Worm (Caenorhabditis elegans) whole organism, L2 larva: ENCODE data around the gene srsx-26.

Source experiments
- C34F6.9 ChIP-seq: fragments of 150-350 bp; optimal IDR thresholded peaks from 2 replicates; lab custom pipeline; 2014; ENCODE audit warnings: missing biosample characterization, missing genetic modification characterization
- F13H6.1 ChIP-seq: sonication (generic microtip); optimal IDR thresholded peaks from 2 replicates; lab custom pipeline; 2016; ENCODE audit warnings: missing genetic modification characterization, missing compliant biosample characterization
- R02D3.7 ChIP-seq: fragments of 150-350 bp; optimal IDR thresholded peaks from 2 replicates; lab custom pipeline; 2014; ENCODE audit warnings: missing biosample characterization, missing genetic modification characterization
- Y55F3AM.14 ChIP-seq: fragments of 200-800 bp; sonication (Bioruptor generic); optimal IDR thresholded peaks from 2 replicates; lab custom pipeline; 2018; ENCODE audit warnings: mild to moderate bottlenecking, missing genetic modification characterization, missing compliant biosample characterization
- ZK546.5 ChIP-seq: sonication (generic microtip); optimal IDR thresholded peaks from 2 replicates; lab custom pipeline; 2017; ENCODE audit warnings: missing biosample characterization, missing genetic modification characterization
- alr-1 ChIP-seq: fragments of 150-350 bp; optimal IDR thresholded peaks from 2 replicates; lab custom pipeline; 2014; ENCODE audit warnings: missing biosample characterization, missing genetic modification characterization
- ama-1 ChIP-seq: fragments of 150-350 bp; optimal IDR thresholded peaks from 2 replicates; lab custom pipeline; 2018; ENCODE audit warnings: inconsistent platforms
- blmp-1 ChIP-seq: sonication (generic microtip); optimal IDR thresholded peaks from 2 replicates; lab custom pipeline; 2017; ENCODE audit warnings: missing genetic modification characterization, mild to moderate bottlenecking, missing compliant biosample characterization, antibody characterized with exemption, moderate library complexity; ENCODE audit not compliant: insufficient read depth
- ceh-16 ChIP-seq: fragments of 150-350 bp; optimal IDR thresholded peaks from 2 replicates; lab custom pipeline; 2014; ENCODE audit warnings: missing biosample characterization, missing genetic modification characterization
- ceh-82 ChIP-seq: fragments of 150-350 bp; optimal IDR thresholded peaks from 2 replicates; lab custom pipeline; 2014; ENCODE audit warnings: missing biosample characterization, missing genetic modification characterization
- crh-2 ChIP-seq: sonication (generic microtip); optimal IDR thresholded peaks from 2 replicates; lab custom pipeline; 2017; ENCODE audit warnings: missing biosample characterization, missing genetic modification characterization
- elt-1 ChIP-seq: fragments of 150-350 bp; optimal IDR thresholded peaks from 2 replicates; lab custom pipeline; 2014; ENCODE audit warnings: missing biosample characterization, missing genetic modification characterization
- elt-3 ChIP-seq: sonication (generic microtip); optimal IDR thresholded peaks from 2 replicates; lab custom pipeline; 2017; ENCODE audit warnings: missing biosample characterization, missing genetic modification characterization
- fos-1 ChIP-seq: fragments of 150-350 bp; optimal IDR thresholded peaks from 2 replicates; lab custom pipeline; 2014; ENCODE audit warnings: missing biosample characterization, missing genetic modification characterization
- gmeb-1 ChIP-seq: fragments of 150-350 bp; optimal IDR thresholded peaks from 2 replicates; lab custom pipeline; 2014; ENCODE audit warnings: missing biosample characterization, missing genetic modification characterization
- lin-13 ChIP-seq: fragments of 150-350 bp; optimal IDR thresholded peaks from 2 replicates; lab custom pipeline; 2014; ENCODE audit warnings: missing biosample characterization, missing genetic modification reagents, missing genetic modification characterization
- lsy-2 ChIP-seq, 2 experiments: fragments of 150-350 bp in 1 of 2; sonication (generic microtip) in 1 of 2; optimal IDR thresholded peaks; 2 replicates each; lab custom pipeline; 2014 to 2017; ENCODE audit warnings: missing biosample characterization in 2 of 2, missing genetic modification characterization in 2 of 2
- mab-5 ChIP-seq: fragments of 150-350 bp; optimal IDR thresholded peaks from 2 replicates; lab custom pipeline; 2014; ENCODE audit warnings: missing biosample characterization, missing genetic modification characterization
- mbf-1 ChIP-seq: sonication (generic microtip); optimal IDR thresholded peaks from 2 replicates; lab custom pipeline; 2017; ENCODE audit warnings: missing biosample characterization, missing genetic modification characterization
- mdl-1 ChIP-seq, 2 experiments: fragments of 150-350 bp in 1 of 2; sonication (generic microtip) in 1 of 2; optimal IDR thresholded peaks; 2 replicates each; lab custom pipeline; 2017; ENCODE audit warnings: missing biosample characterization in 2 of 2, missing genetic modification characterization in 2 of 2
- nhr-10 ChIP-seq: sonication (generic microtip); optimal IDR thresholded peaks from 2 replicates; lab custom pipeline; 2017; ENCODE audit warnings: missing biosample characterization, missing genetic modification characterization
- nhr-12 ChIP-seq: fragments of 150-350 bp; optimal IDR thresholded peaks from 2 replicates; lab custom pipeline; 2014; ENCODE audit warnings: missing biosample characterization, missing genetic modification characterization
- nhr-129 ChIP-seq: fragments of 150-350 bp; optimal IDR thresholded peaks from 2 replicates; lab custom pipeline; 2014; ENCODE audit warnings: missing biosample characterization, missing genetic modification characterization
- nhr-21 ChIP-seq: fragments of 150-350 bp; optimal IDR thresholded peaks from 2 replicates; lab custom pipeline; 2014; ENCODE audit warnings: missing biosample characterization, missing genetic modification characterization
- nhr-237 ChIP-seq: fragments of 150-350 bp; optimal IDR thresholded peaks from 2 replicates; lab custom pipeline; 2014; ENCODE audit warnings: missing biosample characterization, missing genetic modification characterization
- nhr-77 ChIP-seq: fragments of 150-350 bp; optimal IDR thresholded peaks from 2 replicates; lab custom pipeline; 2014; ENCODE audit warnings: missing biosample characterization, missing genetic modification characterization
- sem-4 ChIP-seq: fragments of 150-350 bp; optimal IDR thresholded peaks from 2 replicates; lab custom pipeline; 2014; ENCODE audit warnings: missing biosample characterization, missing genetic modification reagents, missing genetic modification characterization
- skn-1 ChIP-seq: sonication (generic microtip); optimal IDR thresholded peaks from 2 replicates; lab custom pipeline; 2017; ENCODE audit warnings: missing biosample characterization, missing genetic modification characterization
- sma-3 ChIP-seq: sonication (generic microtip); optimal IDR thresholded peaks from 2 replicates; lab custom pipeline; 2016; ENCODE audit warnings: missing genetic modification reagents, missing genetic modification characterization, missing compliant biosample characterization
- sma-9 ChIP-seq, 2 experiments: fragments of 150-350 bp in 1 of 2; sonication (generic microtip) in 1 of 2; optimal IDR thresholded peaks; 2 replicates each; lab custom pipeline; 2014 to 2016; ENCODE audit warnings: missing genetic modification characterization in 2 of 2, mild to moderate bottlenecking in 1 of 2, missing biosample characterization in 1 of 2, missing compliant biosample characterization in 1 of 2, missing genetic modification reagents in 1 of 2, moderate library complexity in 1 of 2
- snpc-4 ChIP-seq: fragments of 150-350 bp; optimal IDR thresholded peaks from 2 replicates; lab custom pipeline; 2014; ENCODE audit warnings: missing biosample characterization, missing genetic modification characterization
- unc-39 ChIP-seq: fragments of 150-350 bp; optimal IDR thresholded peaks from 2 replicates; lab custom pipeline; 2014; ENCODE audit warnings: missing biosample characterization, missing genetic modification characterization
- unc-55 ChIP-seq: fragments of 150-350 bp; sonication (generic microtip); optimal IDR thresholded peaks from 3 replicates; lab custom pipeline; 2014; ENCODE audit warnings: missing biosample characterization, missing genetic modification reagents, missing genetic modification characterization
- zag-1 ChIP-seq: fragments of 150-350 bp; optimal IDR thresholded peaks from 2 replicates; lab custom pipeline; 2014; ENCODE audit warnings: missing biosample characterization, missing genetic modification characterization
- ztf-1 ChIP-seq: fragments of 200-800 bp; sonication (Bioruptor generic); conservative IDR thresholded peaks from 2 replicates; pipeline ENCODE4 v1.3.6; 2022; ENCODE audit warnings: missing genetic modification characterization, missing compliant biosample characterization
- ztf-4 ChIP-seq: fragments of 150-350 bp; optimal IDR thresholded peaks from 2 replicates; lab custom pipeline; 2014; ENCODE audit warnings: missing biosample characterization, missing genetic modification characterization

srsx-26 gene

ce11 chrV:10107309-10107708 is 41.1 kb upstream of the srsx-26 start, which contains the start of gene C08B6.11:
TSS of gene C08B6.11 (plus strand) at chrV:10107609.
- TF ChIP-seq lin-13 (no peak), ceh-82 (tag; lab: Kevin White, UChicago) (no peak), sma-9 (GFP tag; optimal IDR thresholded peaks at IDR 0.05; lab: Kevin White, UChicago) (no peak), sma-9 (tag; optimal IDR thresholded peaks at IDR 0.05; lab: Kevin White, UChicago) (no peak), F13H6.1 (tag; lab: Kevin White, UChicago) (no peak), fos-1 (tag; lab: Kevin White, UChicago) (no peak), Y55F3AM.14 (GFP tag; lab: Kevin White, UChicago) (no peak), blmp-1 (tag; lab: Kevin White, UChicago) (no peak), ztf-1 (GFP tag; lab: Robert Waterston, UW) (no peak)

ce11 chrV:10111129-10111528 is 37.3 kb upstream of the srsx-26 start:
- TF ChIP-seq ama-1 (lab: Kevin White, UChicago): no peak
- TF ChIP-seq fos-1 (tag; lab: Kevin White, UChicago): peak; percentile 24

ce11 chrV:10112187-10112586 is 36.3 kb upstream of the srsx-26 start, which contains the start of gene C08B6.3:
TSS of gene C08B6.3 (minus strand) at chrV:10112287.
- no peak for TF ChIP-seq mab-5
- no peak for TF ChIP-seq nhr-77
- TF ChIP-seq crh-2 (tag; lab: Kevin White, UChicago): no peak
- no peak for TF ChIP-seq mdl-1 (tag; optimal IDR thresholded peaks at IDR 0.05; lab: Kevin White, UChicago)
- TF ChIP-seq zag-1 (tag; lab: Kevin White, UChicago): no peak
- TF ChIP-seq ZK546.5 (tag; lab: Kevin White, UChicago): no peak
- TF ChIP-seq nhr-237: no peak
- no peak for TF ChIP-seq C34F6.9 (tag; lab: Kevin White, UChicago)
- no peak for TF ChIP-seq mbf-1
- no peak for TF ChIP-seq sma-9 (GFP tag; optimal IDR thresholded peaks at IDR 0.05; lab: Kevin White, UChicago)
- no peak for TF ChIP-seq sma-9 (tag; optimal IDR thresholded peaks at IDR 0.05; lab: Kevin White, UChicago)
- no peak for TF ChIP-seq alr-1 (tag; lab: Kevin White, UChicago)
- TF ChIP-seq nhr-21 (tag; lab: Kevin White, UChicago): no peak
- TF ChIP-seq elt-3 (tag; lab: Kevin White, UChicago): no peak
- no peak for TF ChIP-seq snpc-4
- TF ChIP-seq blmp-1 (tag; lab: Kevin White, UChicago): no peak

ce11 chrV:10114329-10114728 is 34.1 kb upstream of the srsx-26 start, which contains the start of gene cht-5:
TSS of gene cht-5 (plus strand) at chrV:10114629.
- no peak for TF ChIP-seq nhr-237
- no peak for TF ChIP-seq snpc-4
- no peak for TF ChIP-seq sem-4 (tag; lab: Kevin White, UChicago)
- no peak for TF ChIP-seq nhr-10 (tag; lab: Kevin White, UChicago)
- TF ChIP-seq nhr-129 (tag; lab: Kevin White, UChicago): no peak

ce11 chrV:10117465-10117864 is 31.0 kb upstream of the srsx-26 start, which contains the start of gene C08B6.5:
TSS of gene C08B6.5 (plus strand) at chrV:10117765.
- no peak for TF ChIP-seq ZK546.5 (tag; lab: Kevin White, UChicago)

- TF ChIP-seq lsy-2 (tag; optimal IDR thresholded peaks at IDR 0.05; lab: Kevin White, UChicago) (no peak), gmeb-1 (no peak), nhr-237 (no peak), ZK546.5 (tag; lab: Kevin White, UChicago) (no peak), ztf-4 (tag; lab: Kevin White, UChicago) (no peak), elt-1 (no peak), nhr-77 (no peak), lin-13 (no peak)
Measured at ce11 chrV:10120898-10121297, 27.6 kb upstream of the srsx-26 start, which contains the start of gene srxa-18. TSS of gene srxa-18 (minus strand) at chrV:10120997.

ce11 chrV:10122670-10123069 is 25.8 kb upstream of the srsx-26 start, which contains the start of gene srxa-19:
TSS of gene srxa-19 (minus strand) at chrV:10122770.
- TF ChIP-seq zag-1 (tag; lab: Kevin White, UChicago): no peak
- TF ChIP-seq R02D3.7 (tag; lab: Kevin White, UChicago): no peak
- TF ChIP-seq sma-3 (GFP tag; lab: Kevin White, UChicago): no peak
- TF ChIP-seq nhr-12 (tag; lab: Kevin White, UChicago): no peak
- TF ChIP-seq nhr-237: no peak
- no peak for TF ChIP-seq alr-1 (tag; lab: Kevin White, UChicago)
- TF ChIP-seq skn-1 (tag; lab: Kevin White, UChicago): no peak
- TF ChIP-seq unc-39 (tag; lab: Kevin White, UChicago): no peak
- TF ChIP-seq ztf-4 (tag; lab: Kevin White, UChicago): no peak
- TF ChIP-seq lsy-2 (tag; optimal IDR thresholded peaks at IDR 0.05; lab: Kevin White, UChicago): no peak
- TF ChIP-seq nhr-10 (tag; lab: Kevin White, UChicago): no peak
- no peak for TF ChIP-seq ceh-16
- no peak for TF ChIP-seq unc-55 (GFP tag; lab: Kevin White, UChicago)
- TF ChIP-seq, all 48 proteins: peak for 0
